Fruit fly (Drosophila melanogaster): ENCODE data around the gene anne.

DNA sequence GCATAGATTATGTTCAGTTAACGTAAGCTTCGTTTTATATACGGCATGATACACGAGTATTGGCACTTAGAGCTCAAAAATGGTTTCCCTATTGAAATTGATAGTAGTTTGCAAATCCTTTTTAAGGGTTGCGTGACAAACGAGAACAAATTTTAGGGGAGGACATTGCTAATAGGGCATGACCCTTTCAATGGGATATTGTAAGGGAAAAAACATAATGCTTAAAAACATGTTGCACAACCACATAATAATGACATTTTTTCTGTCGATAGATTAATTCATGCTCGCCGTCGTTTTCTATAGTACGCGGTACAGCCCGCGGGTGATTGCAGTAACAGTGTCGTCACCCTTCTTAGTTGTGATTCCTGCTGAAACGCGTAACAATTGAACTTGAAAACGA, 47.2 kb upstream of the anne start:
- no peak for TF ChIP-seq OdsH (GFP tag; optimal IDR thresholded peaks at IDR 0.05)
- TF ChIP-seq CG10631 (GFP tag; optimal IDR thresholded peaks at IDR 0.05) = no peak
- TF ChIP-seq CG31627 (GFP tag; optimal IDR thresholded peaks at IDR 0.05) = no peak
